Worm (Caenorhabditis elegans) whole organism, late embryonic: ENCODE results near the gene F31B12.4.

ENCODE experiments used
- ahr-1 ChIP-seq: sonication (generic microtip); optimal IDR thresholded peaks from 2 replicates; lab custom pipeline; 2016; ENCODE audit warnings: missing genetic modification characterization, missing compliant biosample characterization
- ceh-19 ChIP-seq: fragments of 200-800 bp; sonication (Bioruptor generic); optimal IDR thresholded peaks from 2 replicates; lab custom pipeline; 2018; ENCODE audit warnings: mild to moderate bottlenecking, missing genetic modification characterization, missing compliant biosample characterization
- dmd-4 ChIP-seq: sonication (generic microtip); optimal IDR thresholded peaks from 2 replicates; lab custom pipeline; 2016; ENCODE audit warnings: borderline replicate concordance, missing genetic modification characterization, missing compliant biosample characterization
- elt-2 ChIP-seq: sonication (generic microtip); optimal IDR thresholded peaks from 2 replicates; lab custom pipeline; 2016; ENCODE audit warnings: missing genetic modification reagents, missing genetic modification characterization, missing compliant biosample characterization
- elt-4 ChIP-seq: sonication (generic microtip); optimal IDR thresholded peaks from 2 replicates; lab custom pipeline; 2016; ENCODE audit warnings: missing genetic modification characterization, missing compliant biosample characterization
- nhr-11 ChIP-seq: fragments of 150-350 bp; optimal IDR thresholded peaks from 2 replicates; lab custom pipeline; 2014; ENCODE audit warnings: missing biosample characterization, missing genetic modification characterization
- pat-9 ChIP-seq: fragments of 200-800 bp; sonication (Bioruptor generic); optimal IDR thresholded peaks from 2 replicates; lab custom pipeline; 2018; ENCODE audit warnings: mild to moderate bottlenecking, missing genetic modification characterization, moderate library complexity, missing compliant biosample characterization

- TF ChIP-seq nhr-11 (tag; lab: Kevin White, UChicago) (no peak), ceh-19 (GFP tag; lab: Kevin White, UChicago) (no peak), elt-4 (tag; lab: Kevin White, UChicago) (no peak), elt-2 (tag; lab: Kevin White, UChicago) (no peak), ahr-1 (no peak), pat-9 (tag; lab: Kevin White, UChicago) (no peak), dmd-4 (no peak)
Measured at ce11 chrX:10758453-10758852, 46.1 kb upstream of the F31B12.4 start.
